Worm (Caenorhabditis elegans): ENCODE results near the gene W06E11.1.

- TF ChIP-seq egl-44 (GFP tag; IDR thresholded peaks at IDR 0.05) (no peak), C06A6.2 (GFP tag; conservative IDR thresholded peaks at IDR 0.05) (no peak)
Measured at ce11 chrIII:636067-636466, 5.8 kb upstream of the W06E11.1 start, which contains the start of gene T19C3.7.

All from whole organism, young adult.